Worm (Caenorhabditis elegans) whole organism, L3 larva: ENCODE results near the gene F44G3.7.

Experiments used
- R02D3.7 ChIP-seq: fragments of 150-350 bp; optimal IDR thresholded peaks from 2 replicates; lab custom pipeline; 2014; ENCODE audit warnings: missing biosample characterization, missing genetic modification characterization
- ceh-28 ChIP-seq: fragments of 150-350 bp; optimal IDR thresholded peaks from 2 replicates; lab custom pipeline; 2014; ENCODE audit warnings: missing biosample characterization, missing genetic modification reagents, missing genetic modification characterization
- ceh-82 ChIP-seq: fragments of 150-350 bp; optimal IDR thresholded peaks from 2 replicates; lab custom pipeline; 2014; ENCODE audit warnings: missing biosample characterization, missing genetic modification characterization
- ceh-9 ChIP-seq: sonication (generic microtip); optimal IDR thresholded peaks from 2 replicates; lab custom pipeline; 2018; ENCODE audit warnings: missing biosample characterization, missing genetic modification characterization
- daf-12 ChIP-seq: fragments of 150-350 bp; optimal IDR thresholded peaks from 2 replicates; lab custom pipeline; 2014; ENCODE audit warnings: missing biosample characterization, missing genetic modification reagents, missing genetic modification characterization
- egl-27 ChIP-seq: sonication (generic microtip); optimal IDR thresholded peaks from 4 replicates; lab custom pipeline; 2017; ENCODE audit warnings: missing biosample characterization, missing genetic modification reagents, missing genetic modification characterization
- egl-5 ChIP-seq: fragments of 150-350 bp; optimal IDR thresholded peaks from 2 replicates; lab custom pipeline; 2017; ENCODE audit warnings: missing biosample characterization, missing genetic modification reagents, missing genetic modification characterization, inconsistent platforms
- elt-1 ChIP-seq: fragments of 150-350 bp; optimal IDR thresholded peaks from 2 replicates; lab custom pipeline; 2014; ENCODE audit warnings: missing biosample characterization, missing genetic modification characterization
- elt-2 ChIP-seq: sonication (generic microtip); optimal IDR thresholded peaks from 2 replicates; lab custom pipeline; 2016; ENCODE audit warnings: missing genetic modification reagents, mild to moderate bottlenecking, missing genetic modification characterization, missing compliant biosample characterization
- elt-3 ChIP-seq, 3 experiments: fragments of 150-350 bp in 1 of 3; sonication (generic microtip) in 2 of 3; optimal IDR thresholded peaks; 2 replicates in 2 of 3; 4 replicates in 1 of 3; lab custom pipeline; 2014 to 2017; ENCODE audit warnings: missing biosample characterization in 3 of 3, missing genetic modification characterization in 3 of 3
- eor-1 ChIP-seq, 2 experiments: fragments of 150-350 bp; optimal IDR thresholded peaks; 2 replicates each; lab custom pipeline; 2014 to 2018; ENCODE audit warnings: missing biosample characterization in 2 of 2, missing genetic modification characterization in 2 of 2
- fkh-2 ChIP-seq: fragments of 150-350 bp; optimal IDR thresholded peaks from 2 replicates; lab custom pipeline; 2014; ENCODE audit warnings: missing biosample characterization, missing genetic modification reagents, missing genetic modification characterization
- hmg-11 ChIP-seq: sonication (generic microtip); optimal IDR thresholded peaks from 2 replicates; lab custom pipeline; 2016; ENCODE audit warnings: missing genetic modification characterization, missing compliant biosample characterization
- jun-1 ChIP-seq: fragments of 150-350 bp; optimal IDR thresholded peaks from 2 replicates; lab custom pipeline; 2014; ENCODE audit warnings: missing biosample characterization, missing genetic modification reagents, missing genetic modification characterization
- lin-15B ChIP-seq: fragments of 150-350 bp; optimal IDR thresholded peaks from 2 replicates; lab custom pipeline; 2014; ENCODE audit warnings: missing biosample characterization, missing genetic modification characterization
- lin-39 ChIP-seq: fragments of 150-350 bp; optimal IDR thresholded peaks from 2 replicates; lab custom pipeline; 2018; ENCODE audit warnings: missing biosample characterization, missing genetic modification reagents, missing genetic modification characterization
- lsy-12 ChIP-seq: sonication (generic microtip); optimal IDR thresholded peaks from 2 replicates; lab custom pipeline; 2016; ENCODE audit warnings: mild to moderate bottlenecking, missing genetic modification characterization, missing compliant biosample characterization
- mdl-1 ChIP-seq: fragments of 150-350 bp; optimal IDR thresholded peaks from 2 replicates; lab custom pipeline; 2014; ENCODE audit warnings: missing biosample characterization, missing genetic modification characterization
- mml-1 ChIP-seq: fragments of 150-350 bp; sonication (generic microtip); optimal IDR thresholded peaks from 3 replicates; lab custom pipeline; 2014; ENCODE audit warnings: missing biosample characterization, missing genetic modification characterization
- nhr-11 ChIP-seq: fragments of 150-350 bp; optimal IDR thresholded peaks from 2 replicates; lab custom pipeline; 2014; ENCODE audit warnings: missing biosample characterization, missing genetic modification characterization
- nhr-12 ChIP-seq: fragments of 150-350 bp; optimal IDR thresholded peaks from 2 replicates; lab custom pipeline; 2014; ENCODE audit warnings: missing biosample characterization, missing genetic modification characterization
- nhr-23 ChIP-seq: fragments of 150-350 bp; optimal IDR thresholded peaks from 2 replicates; lab custom pipeline; 2014; ENCODE audit warnings: missing biosample characterization, missing genetic modification reagents, missing genetic modification characterization
- nhr-237 ChIP-seq: fragments of 150-350 bp; optimal IDR thresholded peaks from 2 replicates; lab custom pipeline; 2014; ENCODE audit warnings: missing biosample characterization, missing genetic modification characterization
- nhr-25 ChIP-seq: sonication (generic microtip); optimal IDR thresholded peaks from 2 replicates; lab custom pipeline; 2017; ENCODE audit warnings: missing biosample characterization, missing genetic modification characterization
- nhr-43 ChIP-seq: sonication (generic microtip); optimal IDR thresholded peaks from 2 replicates; lab custom pipeline; 2016; ENCODE audit warnings: mild to moderate bottlenecking, missing genetic modification characterization, missing compliant biosample characterization; ENCODE audit not compliant: poor library complexity, severe bottlenecking
- nhr-76 ChIP-seq: fragments of 150-350 bp; sonication (generic microtip); optimal IDR thresholded peaks from 5 replicates; lab custom pipeline; 2014; ENCODE audit warnings: missing biosample characterization, missing genetic modification characterization
- nhr-77 ChIP-seq: fragments of 150-350 bp; optimal IDR thresholded peaks from 2 replicates; lab custom pipeline; 2014; ENCODE audit warnings: missing biosample characterization, missing genetic modification characterization
- pha-4 ChIP-seq: fragments of 150-350 bp; optimal IDR thresholded peaks from 2 replicates; lab custom pipeline; 2014; ENCODE audit warnings: missing biosample characterization, missing genetic modification reagents, missing genetic modification characterization
- pqm-1 ChIP-seq: fragments of 150-350 bp; optimal IDR thresholded peaks from 2 replicates; lab custom pipeline; 2017; ENCODE audit warnings: missing biosample characterization, missing genetic modification characterization, inconsistent platforms
- sea-2 ChIP-seq: fragments of 150-350 bp; sonication (generic microtip); optimal IDR thresholded peaks from 4 replicates; lab custom pipeline; 2014; ENCODE audit warnings: missing biosample characterization, missing genetic modification reagents, missing genetic modification characterization
- skn-1 ChIP-seq: fragments of 150-350 bp; optimal IDR thresholded peaks from 2 replicates; lab custom pipeline; 2014; ENCODE audit warnings: missing biosample characterization, missing genetic modification characterization
- tbx-2 ChIP-seq: sonication (generic microtip); optimal IDR thresholded peaks from 2 replicates; lab custom pipeline; 2016; ENCODE audit warnings: mild to moderate bottlenecking, missing genetic modification characterization, missing compliant biosample characterization
- zag-1 ChIP-seq: fragments of 150-350 bp; optimal IDR thresholded peaks from 2 replicates; lab custom pipeline; 2014; ENCODE audit warnings: missing biosample characterization, missing genetic modification characterization

Gene F44G3.7

ce11 chrV:16121451-16121850 lies 15.5 kb downstream of the F44G3.7 start:
- TF ChIP-seq tbx-2 (tag; lab: Kevin White, UChicago): no peak
- TF ChIP-seq pqm-1 (tag; lab: Kevin White, UChicago): peak; percentile 1
- no peak for TF ChIP-seq lsy-12 (tag; lab: Kevin White, UChicago)
- TF ChIP-seq pha-4 (tag; lab: Kevin White, UChicago): peak; percentile 56
- TF ChIP-seq, all 47 proteins: peak for 2

ce11 chrV:16120922-16121321 lies 16.0 kb downstream of the F44G3.7 start, which contains the start of gene skr-3:
skr-3 (plus strand) TSS chrV:16121084.
- no peak for TF ChIP-seq hmg-11 (tag; lab: Kevin White, UChicago)
- TF ChIP-seq elt-2 (tag; lab: Kevin White, UChicago): peak; percentile 67
- no peak for TF ChIP-seq R02D3.7 (tag; lab: Kevin White, UChicago)
- peak; percentile 57 for TF ChIP-seq pha-4 (tag; lab: Kevin White, UChicago)
- no peak for TF ChIP-seq elt-3 (tag; optimal IDR thresholded peaks at IDR 0.05; lab: Kevin White, UChicago)
- TF ChIP-seq mdl-1: no peak
- TF ChIP-seq zag-1: no peak
- TF ChIP-seq, all 47 proteins: peak for 2

- TF ChIP-seq mdl-1: no peak
- TF ChIP-seq nhr-43 (tag; lab: Kevin White, UChicago): no peak
- TF ChIP-seq zag-1: no peak
- no peak for TF ChIP-seq lin-15B
- TF ChIP-seq jun-1: no peak
- TF ChIP-seq elt-1: no peak
- no peak for TF ChIP-seq egl-27 (tag; lab: Kevin White, UChicago)
- TF ChIP-seq lin-39 (tag; lab: Kevin White, UChicago): no peak
Measured at ce11 chrV:16120499-16120898, 16.4 kb downstream of the F44G3.7 start.

ce11 chrV:16118601-16119000 lies 18.3 kb downstream of the F44G3.7 start, which contains the start of gene str-103:
str-103 (minus strand) TSS chrV:16118701.
- TF ChIP-seq egl-5 (tag; lab: Kevin White, UChicago): no peak
- TF ChIP-seq sea-2 (GFP tag; lab: Kevin White, UChicago): no peak
- no peak for TF ChIP-seq nhr-76 (tag; lab: Kevin White, UChicago)
- no peak for TF ChIP-seq skn-1 (tag; lab: Kevin White, UChicago)
- TF ChIP-seq nhr-25: no peak
- TF ChIP-seq mml-1 (tag; lab: Kevin White, UChicago): no peak
- TF ChIP-seq tbx-2 (tag; lab: Kevin White, UChicago): no peak
- no peak for TF ChIP-seq fkh-2
- TF ChIP-seq pqm-1 (tag; lab: Kevin White, UChicago): no peak
- no peak for TF ChIP-seq zag-1
- TF ChIP-seq ceh-9: no peak
- TF ChIP-seq lin-39 (tag; lab: Kevin White, UChicago): no peak
- TF ChIP-seq nhr-12 (tag; lab: Kevin White, UChicago): no peak
- TF ChIP-seq ceh-82 (tag; lab: Kevin White, UChicago): no peak
- no peak for TF ChIP-seq nhr-43 (tag; lab: Kevin White, UChicago)
- TF ChIP-seq R02D3.7 (tag; lab: Kevin White, UChicago): no peak
- no peak for TF ChIP-seq pha-4 (tag; lab: Kevin White, UChicago)
- TF ChIP-seq nhr-77 (tag; lab: Kevin White, UChicago): no peak
- no peak for TF ChIP-seq lin-15B
- no peak for TF ChIP-seq lsy-12 (tag; lab: Kevin White, UChicago)

ce11 chrV:16115381-16115780 lies 21.6 kb downstream of the F44G3.7 start, which contains the start of gene str-25:
str-25 (plus strand) TSS chrV:16115681.
- no peak for TF ChIP-seq mml-1 (tag; lab: Kevin White, UChicago)
- no peak for TF ChIP-seq nhr-23 (tag; lab: Kevin White, UChicago)
- no peak for TF ChIP-seq lin-15B
- TF ChIP-seq tbx-2 (tag; lab: Kevin White, UChicago): no peak
- TF ChIP-seq pha-4 (tag; lab: Kevin White, UChicago): no peak
- no peak for TF ChIP-seq daf-12 (tag; lab: Kevin White, UChicago)
- TF ChIP-seq ceh-28 (tag; lab: Kevin White, UChicago): no peak
- no peak for TF ChIP-seq skn-1 (tag; lab: Kevin White, UChicago)
- no peak for TF ChIP-seq nhr-76 (tag; lab: Kevin White, UChicago)
- no peak for TF ChIP-seq nhr-11
- TF ChIP-seq mdl-1: no peak
- no peak for TF ChIP-seq hmg-11 (tag; lab: Kevin White, UChicago)

ce11 chrV:16114237-16114636 lies 22.7 kb downstream of the F44G3.7 start, which contains the start of gene srxa-16:
srxa-16 (minus strand) TSS chrV:16114337.
- no peak for TF ChIP-seq fkh-2
- TF ChIP-seq hmg-11 (tag; lab: Kevin White, UChicago): no peak
- no peak for TF ChIP-seq lsy-12 (tag; lab: Kevin White, UChicago)
- no peak for TF ChIP-seq elt-1
- no peak for TF ChIP-seq eor-1 (tag; optimal IDR thresholded peaks at IDR 0.05; lab: Kevin White, UChicago)
- TF ChIP-seq nhr-237: no peak
- TF ChIP-seq nhr-23 (tag; lab: Kevin White, UChicago): no peak
- TF ChIP-seq, all 47 proteins: peak for 0
